Fruit fly (Drosophila melanogaster) whole organism, embryonic: ENCODE data around the gene sip3.

Source experiments
- Awh ChIP-seq: fragments of 200-800 bp; sonication (Bioruptor generic); IDR thresholded peaks from 2 replicates; pipeline ENCODE4, ENCODE4 v1.3.6; 2022; ENCODE audit warnings: missing biosample characterization, missing genetic modification characterization
- BEAF-32 ChIP-seq: fragments of 200-800 bp; sonication (Bioruptor generic); optimal IDR thresholded peaks from 3 replicates; lab custom pipeline; 2017; ENCODE audit warnings: missing biosample characterization, missing genetic modification characterization, mild to moderate bottlenecking, moderate library complexity, missing genetic modification reagents
- CG10267 ChIP-seq: fragments of 200-800 bp; sonication (Bioruptor generic); optimal IDR thresholded peaks from 2 replicates; lab custom pipeline; 2018; ENCODE audit warnings: missing biosample characterization, mild to moderate bottlenecking, missing genetic modification characterization, moderate library complexity
- CG10543 ChIP-seq: fragments of 200-800 bp; sonication (Bioruptor generic); optimal IDR thresholded peaks from 3 replicates; lab custom pipeline; 2017; ENCODE audit warnings: missing biosample characterization, mild to moderate bottlenecking, missing genetic modification characterization, moderate library complexity
- CG1233 ChIP-seq: fragments of 200-800 bp; sonication (Bioruptor generic); optimal IDR thresholded peaks from 4 replicates; lab custom pipeline; 2018; ENCODE audit warnings: missing biosample characterization, mild to moderate bottlenecking, missing genetic modification characterization
- CG13287 ChIP-seq: fragments of 200-800 bp; sonication (Bioruptor generic); IDR thresholded peaks from 2 replicates; pipeline ENCODE4 v1.3.6; 2022; ENCODE audit warnings: missing biosample characterization, missing genetic modification characterization; ENCODE audit not compliant: partially characterized antibody
- CG13624 ChIP-seq: fragments of 200-800 bp; sonication (Bioruptor generic); optimal IDR thresholded peaks from 2 replicates; lab custom pipeline; 2016; ENCODE audit warnings: missing biosample characterization, missing genetic modification characterization
- CG15514 ChIP-seq: fragments of 200-800 bp; sonication (Bioruptor generic); optimal IDR thresholded peaks from 3 replicates; lab custom pipeline; 2017; ENCODE audit warnings: missing biosample characterization, missing genetic modification characterization, mild to moderate bottlenecking, moderate library complexity, missing genetic modification reagents
- CG1647 ChIP-seq: fragments of 200-800 bp; sonication (Bioruptor generic); optimal IDR thresholded peaks from 3 replicates; lab custom pipeline; 2016; ENCODE audit warnings: missing biosample characterization, missing genetic modification characterization
- CG16813 ChIP-seq: fragments of 200-800 bp; sonication (Bioruptor generic); IDR thresholded peaks from 3 replicates; pipeline ENCODE4 v1.3.6; 2022; ENCODE audit warnings: missing biosample characterization, missing genetic modification characterization; ENCODE audit not compliant: partially characterized antibody
- CG17186 ChIP-seq: fragments of 200-800 bp; sonication (Bioruptor generic); optimal IDR thresholded peaks from 3 replicates; lab custom pipeline; 2017; ENCODE audit warnings: missing biosample characterization, missing genetic modification reagents, missing genetic modification characterization
- CG2712 ChIP-seq: fragments of 200-800 bp; optimal IDR thresholded peaks from 3 replicates; lab custom pipeline; 2019; ENCODE audit warnings: missing biosample characterization, mild to moderate bottlenecking, missing genetic modification characterization, moderate library complexity
- CG3163 ChIP-seq: fragments of 200-800 bp; sonication (Bioruptor generic); optimal IDR thresholded peaks from 3 replicates; lab custom pipeline; 2016; ENCODE audit warnings: missing biosample characterization, missing genetic modification characterization
- CG33213 ChIP-seq: fragments of 200-800 bp; sonication (Bioruptor generic); optimal IDR thresholded peaks from 3 replicates; lab custom pipeline; 2016; ENCODE audit warnings: missing biosample characterization, missing genetic modification characterization
- CG34224 ChIP-seq: fragments of 200-800 bp; sonication (Bioruptor generic); IDR thresholded peaks from 3 replicates; pipeline ENCODE4 v1.3.6; 2022; ENCODE audit warnings: missing biosample characterization, missing genetic modification characterization; ENCODE audit not compliant: partially characterized antibody
- CG34422 ChIP-seq: fragments of 200-800 bp; sonication (Bioruptor generic); IDR thresholded peaks from 3 replicates; pipeline ENCODE4 v1.3.6; 2022; ENCODE audit warnings: missing biosample characterization, missing genetic modification characterization
- CG3995 ChIP-seq: fragments of 200-800 bp; sonication (Bioruptor generic); optimal IDR thresholded peaks from 3 replicates; lab custom pipeline; 2016; ENCODE audit warnings: missing biosample characterization, missing genetic modification characterization
- CG4617 ChIP-seq: fragments of 200-800 bp; sonication (Bioruptor generic); optimal IDR thresholded peaks from 3 replicates; lab custom pipeline; 2016; ENCODE audit warnings: missing biosample characterization, missing genetic modification characterization, borderline replicate concordance
- CG7556 ChIP-seq: fragments of 200-800 bp; sonication (Bioruptor generic); optimal IDR thresholded peaks from 2 replicates; lab custom pipeline; 2017; ENCODE audit warnings: missing biosample characterization, mild to moderate bottlenecking, missing genetic modification characterization
- CG7839 ChIP-seq: fragments of 200-800 bp; sonication (Bioruptor generic); optimal IDR thresholded peaks from 3 replicates; lab custom pipeline; 2018; ENCODE audit warnings: missing biosample characterization, mild to moderate bottlenecking, missing genetic modification characterization, moderate library complexity
- CG9727 ChIP-seq: fragments of 200-800 bp; sonication (Bioruptor generic); optimal IDR thresholded peaks from 3 replicates; lab custom pipeline; 2017; ENCODE audit warnings: missing biosample characterization, mild to moderate bottlenecking, missing genetic modification characterization
- CG9797 ChIP-seq: fragments of 200-800 bp; sonication (Bioruptor generic); optimal IDR thresholded peaks from 3 replicates; lab custom pipeline; 2018; ENCODE audit warnings: missing biosample characterization, mild to moderate bottlenecking, missing genetic modification characterization
- Deaf1 ChIP-seq: fragments of 200-800 bp; optimal IDR thresholded peaks from 3 replicates; lab custom pipeline; 2019; ENCODE audit warnings: missing biosample characterization, mild to moderate bottlenecking, missing genetic modification characterization, moderate library complexity
- Dref ChIP-seq: fragments of 200-800 bp; sonication (Bioruptor generic); IDR thresholded peaks from 2 replicates; pipeline ENCODE4 v1.3.6; 2022; ENCODE audit warnings: missing biosample characterization, missing genetic modification characterization
- E2f2 ChIP-seq: fragments of 200-800 bp; sonication (Bioruptor generic); IDR thresholded peaks from 2 replicates; pipeline ENCODE4 v1.3.6; 2022; ENCODE audit warnings: missing biosample characterization, missing genetic modification characterization
- ERR ChIP-seq: fragments of 200-800 bp; sonication (Bioruptor generic); optimal IDR thresholded peaks from 2 replicates; lab custom pipeline; 2016; ENCODE audit warnings: missing biosample characterization, missing genetic modification characterization
- HHEX ChIP-seq: fragments of 200-800 bp; sonication (Bioruptor generic); optimal IDR thresholded peaks from 3 replicates; lab custom pipeline; 2017; ENCODE audit warnings: missing biosample characterization, mild to moderate bottlenecking, missing genetic modification characterization, missing genetic modification reagents
- Hr39 ChIP-seq: fragments of >200 bp; optimal IDR thresholded peaks from 2 replicates; lab custom pipeline; 2017
- MBD-R2 ChIP-seq: fragments of 200-800 bp; sonication (Bioruptor generic); IDR thresholded peaks from 2 replicates; pipeline ENCODE4 v1.3.6; 2022; ENCODE audit warnings: missing biosample characterization, missing genetic modification characterization
- MTF-1 ChIP-seq: fragments of 200-800 bp; sonication (Bioruptor generic); optimal IDR thresholded peaks from 2 replicates; lab custom pipeline; 2018; ENCODE audit warnings: missing biosample characterization, mild to moderate bottlenecking, missing genetic modification characterization, borderline replicate concordance
- Max ChIP-seq: fragments of 200-800 bp; sonication (Bioruptor generic); optimal IDR thresholded peaks from 2 replicates; lab custom pipeline; 2016; ENCODE audit warnings: missing biosample characterization, mild to moderate bottlenecking, missing genetic modification characterization
- Myb ChIP-seq: fragments of 200-800 bp; sonication (Bioruptor generic); optimal IDR thresholded peaks from 2 replicates; lab custom pipeline; 2016; ENCODE audit warnings: missing biosample characterization, missing genetic modification characterization
- Nf-YA ChIP-seq: fragments of 200-800 bp; sonication (Bioruptor generic); IDR thresholded peaks from 2 replicates; pipeline ENCODE4 v1.3.6; 2022; ENCODE audit warnings: missing biosample characterization, missing genetic modification characterization
- Opbp ChIP-seq: fragments of 200-800 bp; sonication (Bioruptor generic); IDR thresholded peaks from 3 replicates; pipeline ENCODE4 v1.3.6; 2022; ENCODE audit warnings: missing biosample characterization, missing genetic modification characterization; ENCODE audit not compliant: partially characterized antibody
- Pdp1 ChIP-seq, 2 experiments: fragments of 200-800 bp; sonication (Bioruptor generic); optimal IDR thresholded peaks; 3 replicates each; lab custom pipeline; 2016; ENCODE audit warnings: missing biosample characterization in 2 of 2, missing genetic modification characterization in 2 of 2, mild to moderate bottlenecking in 1 of 2, moderate library complexity in 1 of 2
- YL-1 ChIP-seq: fragments of 200-800 bp; sonication (Bioruptor generic); optimal IDR thresholded peaks from 3 replicates; lab custom pipeline; 2017; ENCODE audit warnings: missing biosample characterization, mild to moderate bottlenecking, missing genetic modification characterization
- amos ChIP-seq: fragments of 200-800 bp; sonication (Bioruptor generic); IDR thresholded peaks from 2 replicates; pipeline ENCODE4 v1.3.6; 2022; ENCODE audit warnings: missing biosample characterization, missing genetic modification characterization; ENCODE audit not compliant: partially characterized antibody
- ara ChIP-seq: fragments of 200-800 bp; sonication (Bioruptor generic); IDR thresholded peaks from 2 replicates; pipeline ENCODE4 v1.3.6; 2022; ENCODE audit warnings: missing biosample characterization, missing genetic modification characterization
- bigmax ChIP-seq: fragments of 200-800 bp; sonication (Bioruptor generic); optimal IDR thresholded peaks from 2 replicates; lab custom pipeline; 2018; ENCODE audit warnings: missing biosample characterization, mild to moderate bottlenecking, missing genetic modification characterization
- dm ChIP-seq: fragments of 200-800 bp; sonication (Bioruptor generic); optimal IDR thresholded peaks from 3 replicates; lab custom pipeline; 2016; ENCODE audit warnings: missing biosample characterization, missing genetic modification characterization
- dpn ChIP-seq, 2 experiments: fragments of 200-800 bp; sonication (Bioruptor generic); optimal IDR thresholded peaks; 3 replicates each; lab custom pipeline; 2016; ENCODE audit warnings: missing biosample characterization in 2 of 2, missing genetic modification characterization in 2 of 2
- grau ChIP-seq: fragments of 200-800 bp; optimal IDR thresholded peaks from 3 replicates; lab custom pipeline; 2019; ENCODE audit warnings: missing biosample characterization, mild to moderate bottlenecking, missing genetic modification characterization, moderate library complexity
- nom ChIP-seq: fragments of 200-800 bp; sonication (Bioruptor generic); optimal IDR thresholded peaks from 2 replicates; lab custom pipeline; 2017; ENCODE audit warnings: missing biosample characterization, missing genetic modification characterization, mild to moderate bottlenecking, moderate library complexity, missing genetic modification reagents
- phol ChIP-seq: fragments of 200-800 bp; sonication (Bioruptor generic); optimal IDR thresholded peaks from 3 replicates; lab custom pipeline; 2018; ENCODE audit warnings: missing biosample characterization, mild to moderate bottlenecking, missing genetic modification characterization, moderate library complexity
- row ChIP-seq: fragments of 200-800 bp; sonication (Bioruptor generic); IDR thresholded peaks from 3 replicates; pipeline ENCODE4 v1.3.6; 2022; ENCODE audit warnings: missing biosample characterization, missing genetic modification characterization
- sd ChIP-seq: fragments of 200-800 bp; sonication (Bioruptor generic); optimal IDR thresholded peaks from 3 replicates; lab custom pipeline; 2018; ENCODE audit warnings: missing biosample characterization, mild to moderate bottlenecking, missing genetic modification characterization, moderate library complexity
- tna ChIP-seq: fragments of 200-800 bp; sonication (Bioruptor generic); IDR thresholded peaks from 2 replicates; pipeline ENCODE4 v1.3.6; 2022; ENCODE audit warnings: missing biosample characterization, missing genetic modification characterization; ENCODE audit not compliant: partially characterized antibody
- toy ChIP-seq: fragments of 200-800 bp; sonication (Bioruptor generic); IDR thresholded peaks from 2 replicates; pipeline ENCODE4 v1.3.6; 2022; ENCODE audit warnings: missing biosample characterization, missing genetic modification characterization
- vvl ChIP-seq: fragments of 200-800 bp; sonication (Bioruptor generic); IDR thresholded peaks from 2 replicates; pipeline ENCODE4 v1.3.6; 2022; ENCODE audit warnings: missing biosample characterization, missing genetic modification characterization

sip3 gene

dm6 chr3R:31745629-31746081 is 26.4 kb upstream of the sip3 start, which contains the start of gene awd (continued):
- TF ChIP-seq CG1647 (no peak), grau (peak; percentile 11), CG34422 (peak; percentile 64; the same call in 1 of the 3 replicates), row (GFP tag; lab: Robert Waterston, UW) (peak; percentile 24; the same call in 1 of the 3 replicates), CG16813 (GFP tag; lab: Robert Waterston, UW) (peak; percentile 35; the same call in 1 of the 3 replicates), CG9797 (GFP tag; lab: Kevin White, UChicago) (peak; percentile 88), YL-1 (GFP tag; lab: Kevin White, UChicago) (peak; percentile 59), CG3163 (GFP tag; lab: Kevin White, UChicago) (peak; percentile 5), Dref (GFP tag; lab: Robert Waterston, UW) (peak; percentile 48), CG7839 (tag; lab: Kevin White, UChicago) (no peak), CG17186 (GFP tag; lab: Kevin White, UChicago) (peak; percentile 60), ERR (peak; percentile 20), BEAF-32 (GFP tag; lab: Kevin White, UChicago) (peak; percentile 43), toy (GFP tag; lab: Robert Waterston, UW) (no peak), Deaf1 (peak; percentile 15), tna (GFP tag; lab: Robert Waterston, UW) (peak; percentile 15; the same call in 1 of the 2 replicates), CG34224 (GFP tag; lab: Robert Waterston, UW) (no peak; the same call in 2 of the 3 replicates), CG13287 (GFP tag; lab: Robert Waterston, UW) (peak; percentile 23; the same call in 1 of the 2 replicates), nom (GFP tag; lab: Kevin White, UChicago) (peak; percentile 68), CG2712 (tag; lab: Kevin White, UChicago) (peak; percentile 12), CG33213 (peak; percentile 5), CG9727 (GFP tag; lab: Kevin White, UChicago) (no peak), CG7556 (GFP tag; lab: Kevin White, UChicago) (no peak), phol (tag; lab: Kevin White, UChicago) (peak; percentile 56), MTF-1 (GFP tag; lab: Kevin White, UChicago) (no peak), Hr39 (lab: Kevin White, UChicago) (no peak), amos (peak; percentile 25; the same call in 1 of the 2 replicates), Max (peak; percentile 48), CG10543 (peak; percentile 46), CG13624 (GFP tag; lab: Kevin White, UChicago) (no peak), CG4617 (GFP tag; lab: Kevin White, UChicago) (peak; percentile 48), Myb (GFP tag; lab: Kevin White, UChicago) (peak; percentile 48), CG15514 (GFP tag; lab: Kevin White, UChicago) (peak; percentile 85), CG3995 (GFP tag; lab: Kevin White, UChicago) (peak; percentile 27), HHEX (GFP tag; lab: Kevin White, UChicago) (no peak), E2f2 (GFP tag; lab: Robert Waterston, UW) (peak; percentile 74), Nf-YA (GFP tag; lab: Robert Waterston, UW) (no peak), CG10267 (tag; lab: Kevin White, UChicago) (peak; percentile 30), CG1233 (GFP tag; lab: Kevin White, UChicago) (no peak), Pdp1 (GFP tag; optimal IDR thresholded peaks at IDR 0.05; lab: Kevin White, UChicago) (peak in 1 of 2 experiments; percentile 4), MBD-R2 (GFP tag; lab: Robert Waterston, UW) (peak; percentile 73), sd (tag; lab: Kevin White, UChicago) (peak; percentile 76), dpn (GFP tag; optimal IDR thresholded peaks at IDR 0.05; lab: Kevin White, UChicago) (peak in 1 of 2 experiments; percentile 1), dm (GFP tag; lab: Kevin White, UChicago) (peak; percentile 91), Opbp (GFP tag; lab: Robert Waterston, UW) (peak; percentile 19; the same call in 1 of the 3 replicates), vvl (GFP tag; lab: Robert Waterston, UW) (peak; percentile 16; the same call in 1 of the 2 replicates), Awh (GFP tag; lab: Robert Waterston, UW) (no peak), bigmax (GFP tag; lab: Kevin White, UChicago) (peak; percentile 95), ara (GFP tag; lab: Robert Waterston, UW) (no peak)
